Worm (Caenorhabditis elegans) whole organism, L3 larva: ENCODE data around the gene F22F7.4.
A peak's percentile ranks its signal among the peaks of the same experiment; 100 is the strongest.

ENCODE experiments used
- ZK546.5 ChIP-seq: sonication (generic microtip); optimal IDR thresholded peaks from 2 replicates; lab custom pipeline; 2017; ENCODE audit warnings: missing biosample characterization, missing genetic modification characterization
- aly-2 ChIP-seq: fragments of 150-350 bp; optimal IDR thresholded peaks from 2 replicates; lab custom pipeline; 2014; ENCODE audit warnings: missing biosample characterization, missing genetic modification characterization
- ama-1 ChIP-seq: fragments of 150-350 bp; optimal IDR thresholded peaks from 2 replicates; lab custom pipeline; 2018
- ceh-16 ChIP-seq: sonication (generic microtip); optimal IDR thresholded peaks from 2 replicates; lab custom pipeline; 2017; ENCODE audit warnings: missing biosample characterization, missing genetic modification characterization
- ceh-28 ChIP-seq: fragments of 150-350 bp; optimal IDR thresholded peaks from 2 replicates; lab custom pipeline; 2014; ENCODE audit warnings: missing biosample characterization, missing genetic modification reagents, missing genetic modification characterization
- ceh-82 ChIP-seq: fragments of 150-350 bp; optimal IDR thresholded peaks from 2 replicates; lab custom pipeline; 2014; ENCODE audit warnings: missing biosample characterization, missing genetic modification characterization
- daf-12 ChIP-seq: fragments of 150-350 bp; optimal IDR thresholded peaks from 2 replicates; lab custom pipeline; 2014; ENCODE audit warnings: missing biosample characterization, missing genetic modification reagents, missing genetic modification characterization
- egl-27 ChIP-seq: sonication (generic microtip); optimal IDR thresholded peaks from 4 replicates; lab custom pipeline; 2017; ENCODE audit warnings: missing biosample characterization, missing genetic modification reagents, missing genetic modification characterization
- egl-5 ChIP-seq: fragments of 150-350 bp; optimal IDR thresholded peaks from 2 replicates; lab custom pipeline; 2017; ENCODE audit warnings: missing biosample characterization, missing genetic modification reagents, missing genetic modification characterization, inconsistent platforms
- elt-1 ChIP-seq: fragments of 150-350 bp; optimal IDR thresholded peaks from 2 replicates; lab custom pipeline; 2014; ENCODE audit warnings: missing biosample characterization, missing genetic modification characterization
- elt-2 ChIP-seq: sonication (generic microtip); optimal IDR thresholded peaks from 2 replicates; lab custom pipeline; 2016; ENCODE audit warnings: missing genetic modification reagents, mild to moderate bottlenecking, missing genetic modification characterization, missing compliant biosample characterization
- fkh-2 ChIP-seq: fragments of 150-350 bp; optimal IDR thresholded peaks from 2 replicates; lab custom pipeline; 2014; ENCODE audit warnings: missing biosample characterization, missing genetic modification reagents, missing genetic modification characterization
- fos-1 ChIP-seq: fragments of 150-350 bp; optimal IDR thresholded peaks from 2 replicates; lab custom pipeline; 2014; ENCODE audit warnings: missing biosample characterization, missing genetic modification characterization
- hmg-11 ChIP-seq: sonication (generic microtip); optimal IDR thresholded peaks from 2 replicates; lab custom pipeline; 2016; ENCODE audit warnings: missing genetic modification characterization, missing compliant biosample characterization
- lin-15B ChIP-seq: fragments of 150-350 bp; optimal IDR thresholded peaks from 2 replicates; lab custom pipeline; 2014; ENCODE audit warnings: missing biosample characterization, missing genetic modification characterization
- lin-39 ChIP-seq: fragments of 150-350 bp; optimal IDR thresholded peaks from 2 replicates; lab custom pipeline; 2018; ENCODE audit warnings: missing biosample characterization, missing genetic modification reagents, missing genetic modification characterization
- lsy-12 ChIP-seq: sonication (generic microtip); optimal IDR thresholded peaks from 2 replicates; lab custom pipeline; 2016; ENCODE audit warnings: mild to moderate bottlenecking, missing genetic modification characterization, missing compliant biosample characterization
- mdl-1 ChIP-seq: fragments of 150-350 bp; optimal IDR thresholded peaks from 2 replicates; lab custom pipeline; 2014; ENCODE audit warnings: missing biosample characterization, missing genetic modification characterization
- mml-1 ChIP-seq: fragments of 150-350 bp; sonication (generic microtip); optimal IDR thresholded peaks from 3 replicates; lab custom pipeline; 2014; ENCODE audit warnings: missing biosample characterization, missing genetic modification characterization
- nfya-1 ChIP-seq: sonication (generic microtip); optimal IDR thresholded peaks from 2 replicates; lab custom pipeline; 2017; ENCODE audit warnings: missing genetic modification characterization, mild to moderate bottlenecking, missing compliant biosample characterization, antibody characterized with exemption, moderate library complexity; ENCODE audit not compliant: insufficient read depth
- nhr-11 ChIP-seq: fragments of 150-350 bp; optimal IDR thresholded peaks from 2 replicates; lab custom pipeline; 2014; ENCODE audit warnings: missing biosample characterization, missing genetic modification characterization
- nhr-12 ChIP-seq: fragments of 150-350 bp; optimal IDR thresholded peaks from 2 replicates; lab custom pipeline; 2014; ENCODE audit warnings: missing biosample characterization, missing genetic modification characterization
- nhr-23 ChIP-seq: fragments of 150-350 bp; optimal IDR thresholded peaks from 2 replicates; lab custom pipeline; 2014; ENCODE audit warnings: missing biosample characterization, missing genetic modification reagents, missing genetic modification characterization
- nhr-237 ChIP-seq: fragments of 150-350 bp; optimal IDR thresholded peaks from 2 replicates; lab custom pipeline; 2014; ENCODE audit warnings: missing biosample characterization, missing genetic modification characterization
- nhr-25 ChIP-seq: sonication (generic microtip); optimal IDR thresholded peaks from 2 replicates; lab custom pipeline; 2017; ENCODE audit warnings: missing biosample characterization, missing genetic modification characterization
- nhr-28 ChIP-seq: fragments of 150-350 bp; optimal IDR thresholded peaks from 2 replicates; lab custom pipeline; 2014; ENCODE audit warnings: missing biosample characterization, missing genetic modification characterization
- nhr-43 ChIP-seq: sonication (generic microtip); optimal IDR thresholded peaks from 2 replicates; lab custom pipeline; 2016; ENCODE audit warnings: mild to moderate bottlenecking, missing genetic modification characterization, missing compliant biosample characterization; ENCODE audit not compliant: poor library complexity, severe bottlenecking
- nhr-67 ChIP-seq: fragments of 150-350 bp; optimal IDR thresholded peaks from 2 replicates; lab custom pipeline; 2014; ENCODE audit warnings: missing biosample characterization, missing genetic modification characterization
- nhr-76 ChIP-seq: fragments of 150-350 bp; sonication (generic microtip); optimal IDR thresholded peaks from 5 replicates; lab custom pipeline; 2014; ENCODE audit warnings: missing biosample characterization, missing genetic modification characterization
- pha-4 ChIP-seq: fragments of 150-350 bp; optimal IDR thresholded peaks from 2 replicates; lab custom pipeline; 2014; ENCODE audit warnings: missing biosample characterization, missing genetic modification reagents, missing genetic modification characterization
- sea-2 ChIP-seq: fragments of 150-350 bp; sonication (generic microtip); optimal IDR thresholded peaks from 4 replicates; lab custom pipeline; 2014; ENCODE audit warnings: missing biosample characterization, missing genetic modification reagents, missing genetic modification characterization
- skn-1 ChIP-seq: fragments of 150-350 bp; optimal IDR thresholded peaks from 2 replicates; lab custom pipeline; 2014; ENCODE audit warnings: missing biosample characterization, missing genetic modification characterization
- snpc-4 ChIP-seq: fragments of 150-350 bp; optimal IDR thresholded peaks from 2 replicates; lab custom pipeline; 2014; ENCODE audit warnings: missing biosample characterization, missing genetic modification characterization
- tbx-2 ChIP-seq: sonication (generic microtip); optimal IDR thresholded peaks from 2 replicates; lab custom pipeline; 2016; ENCODE audit warnings: mild to moderate bottlenecking, missing genetic modification characterization, missing compliant biosample characterization
- unc-39 ChIP-seq: sonication (generic microtip); optimal IDR thresholded peaks from 4 replicates; lab custom pipeline; 2017; ENCODE audit warnings: missing biosample characterization, missing genetic modification characterization
- unc-62 ChIP-seq: fragments of 150-350 bp; sonication (generic microtip); optimal IDR thresholded peaks from 4 replicates; lab custom pipeline; 2014; ENCODE audit warnings: missing biosample characterization, missing genetic modification reagents, missing genetic modification characterization
- zag-1 ChIP-seq: fragments of 150-350 bp; optimal IDR thresholded peaks from 2 replicates; lab custom pipeline; 2014; ENCODE audit warnings: missing biosample characterization, missing genetic modification characterization
- ztf-4 ChIP-seq: fragments of 150-350 bp; optimal IDR thresholded peaks from 2 replicates; lab custom pipeline; 2014; ENCODE audit warnings: missing biosample characterization, missing genetic modification characterization

Gene F22F7.4

DNA sequence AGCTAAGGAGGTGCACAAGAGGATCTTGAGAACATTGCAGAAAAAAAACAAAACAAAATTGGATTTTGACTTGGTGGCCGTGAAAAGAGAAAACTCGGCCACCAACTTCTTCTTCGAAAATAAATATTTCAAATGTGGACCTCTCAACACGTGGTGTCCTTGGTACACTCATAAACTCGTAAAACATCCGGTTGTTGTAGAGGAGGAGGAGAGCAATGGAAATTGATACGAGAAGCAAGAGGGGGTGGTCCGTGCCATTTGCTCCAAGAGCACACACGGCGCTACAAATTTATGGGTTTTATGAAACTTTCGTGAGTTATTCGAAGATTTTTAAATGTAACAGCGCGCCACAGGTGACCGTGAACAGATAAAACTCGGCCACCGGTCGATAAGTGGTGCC lies 24.0 kb downstream of the F22F7.4 start:
- TF ChIP-seq aly-2 (tag; lab: Kevin White, UChicago) (no peak), egl-5 (tag; lab: Kevin White, UChicago) (peak; percentile 1)

DNA sequence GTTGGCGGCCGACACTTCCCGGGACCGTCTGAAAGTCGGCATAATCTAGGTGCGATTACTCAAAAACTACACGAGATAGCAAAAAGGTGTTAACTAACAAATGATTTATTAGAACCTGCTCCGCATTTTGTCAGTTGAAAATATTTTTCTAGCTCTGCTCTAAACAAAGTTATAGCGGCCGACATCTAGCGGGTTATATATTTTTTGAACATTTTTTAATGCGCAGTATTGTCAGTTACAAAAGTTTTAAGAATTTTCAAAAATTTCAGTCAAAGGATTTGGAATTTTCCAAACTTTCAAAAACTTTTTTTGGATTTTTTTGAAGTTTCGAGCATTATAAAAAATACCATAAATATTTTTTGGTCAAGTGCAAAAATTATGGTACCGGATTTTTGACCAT lies 24.6 kb downstream of the F22F7.4 start:
- TF ChIP-seq ama-1 (lab: Kevin White, UChicago) (no peak), hmg-11 (tag; lab: Kevin White, UChicago) (no peak), ZK546.5 (tag; lab: Kevin White, UChicago) (no peak), aly-2 (tag; lab: Kevin White, UChicago) (no peak), nhr-12 (no peak), nhr-76 (tag; lab: Kevin White, UChicago) (no peak), ztf-4 (tag; lab: Kevin White, UChicago) (no peak), egl-27 (tag; lab: Kevin White, UChicago) (no peak), unc-39 (no peak), nhr-25 (tag; lab: Kevin White, UChicago) (no peak), ceh-28 (tag; lab: Kevin White, UChicago) (no peak), nhr-11 (no peak), lsy-12 (tag; lab: Kevin White, UChicago) (no peak), elt-2 (tag; lab: Kevin White, UChicago) (no peak), ceh-16 (tag; lab: Kevin White, UChicago) (no peak), ceh-82 (no peak)

- peak; percentile 53 for TF ChIP-seq lin-39 (tag; lab: Kevin White, UChicago)
- TF ChIP-seq mdl-1 (tag; lab: Kevin White, UChicago) = no peak
Observed at ce11 chrV:2076043-2076442, 29.8 kb downstream of the F22F7.4 start.

ce11 chrV:2072807-2073206 lies 33.1 kb downstream of the F22F7.4 start, which contains the start of gene Y40B10A.9:
Gene Y40B10A.9, minus strand, starts transcription at chrV:2072907.
- TF ChIP-seq elt-2 (tag; lab: Kevin White, UChicago) (no peak), nhr-67 (tag; lab: Kevin White, UChicago) (no peak), ceh-16 (tag; lab: Kevin White, UChicago) (no peak), aly-2 (tag; lab: Kevin White, UChicago) (no peak), unc-62 (no peak), snpc-4 (tag; lab: Kevin White, UChicago) (no peak), nfya-1 (tag; lab: Kevin White, UChicago) (no peak), egl-5 (tag; lab: Kevin White, UChicago) (no peak), nhr-23 (tag; lab: Kevin White, UChicago) (no peak), nhr-43 (tag; lab: Kevin White, UChicago) (no peak)

- TF ChIP-seq ama-1 (lab: Kevin White, UChicago) = peak; percentile 21
- no peak for TF ChIP-seq egl-27 (tag; lab: Kevin White, UChicago)
Observed at ce11 chrV:2068728-2069443, 37.0 kb downstream of the F22F7.4 start.

ce11 chrV:2067985-2068499 lies 37.8 kb downstream of the F22F7.4 start, which contains the start of gene lbp-9:
Gene lbp-9, plus strand, starts transcription at chrV:2068449.
- peak; percentile 10 for TF ChIP-seq ceh-28 (tag; lab: Kevin White, UChicago)
- TF ChIP-seq nfya-1 (tag; lab: Kevin White, UChicago) = peak; percentile 55
- TF ChIP-seq hmg-11 (tag; lab: Kevin White, UChicago) = peak; percentile 25
- TF ChIP-seq mdl-1 (tag; lab: Kevin White, UChicago) = no peak
- TF ChIP-seq daf-12 (tag; lab: Kevin White, UChicago) = no peak
- TF ChIP-seq lin-15B = peak; percentile 3
- no peak for TF ChIP-seq mml-1 (tag; lab: Kevin White, UChicago)
- TF ChIP-seq skn-1 (tag; lab: Kevin White, UChicago) = no peak
- TF ChIP-seq unc-62 = no peak
- no peak for TF ChIP-seq zag-1 (tag; lab: Kevin White, UChicago)
- TF ChIP-seq elt-1 = no peak
- TF ChIP-seq snpc-4 (tag; lab: Kevin White, UChicago) = peak; percentile 24
- no peak for TF ChIP-seq ama-1 (lab: Kevin White, UChicago)
- TF ChIP-seq nhr-23 (tag; lab: Kevin White, UChicago) = peak; percentile 12
- peak; percentile 56 for TF ChIP-seq lin-39 (tag; lab: Kevin White, UChicago)
- TF ChIP-seq nhr-12 = no peak
- TF ChIP-seq egl-27 (tag; lab: Kevin White, UChicago) = no peak
- no peak for TF ChIP-seq nhr-43 (tag; lab: Kevin White, UChicago)
- TF ChIP-seq nhr-25 (tag; lab: Kevin White, UChicago) = peak; percentile 94
- peak; percentile 20 for TF ChIP-seq egl-5 (tag; lab: Kevin White, UChicago)
- TF ChIP-seq pha-4 (tag; lab: Kevin White, UChicago) = peak; percentile 11
- TF ChIP-seq nhr-28 (tag; lab: Kevin White, UChicago) = no peak
- no peak for TF ChIP-seq lsy-12 (tag; lab: Kevin White, UChicago)
- no peak for TF ChIP-seq ceh-82
- no peak for TF ChIP-seq sea-2 (GFP tag; lab: Kevin White, UChicago)
- TF ChIP-seq tbx-2 = no peak
- TF ChIP-seq ceh-16 (tag; lab: Kevin White, UChicago) = no peak
- no peak for TF ChIP-seq nhr-76 (tag; lab: Kevin White, UChicago)
- no peak for TF ChIP-seq nhr-11
- no peak for TF ChIP-seq fkh-2 (tag; lab: Kevin White, UChicago)
- no peak for TF ChIP-seq fos-1 (tag; lab: Kevin White, UChicago)
- TF ChIP-seq nhr-237 = no peak
